Fruit fly (Drosophila melanogaster) S2 (cell line): ENCODE results near the gene mtSSB.
"Not testable (repeated sequence)": the region's sequence is repeated elsewhere in the genome, so short reads cannot be mapped to it uniquely, and the experiment has no call there.

Experiments
- CG8478 ChIP-seq: fragments of >200 bp; optimal IDR thresholded peaks from 2 replicates; lab custom pipeline; 2018
- CTCF ChIP-seq, 2 experiments: fragments of >200 bp; optimal IDR thresholded peaks; 2 replicates each; lab custom pipeline; 2018

Gene mtSSB

dm6 chr3R:16208106-16208780 is 3.2 kb upstream of the mtSSB start:
- TF ChIP-seq CTCF (optimal IDR thresholded peaks at IDR 0.05; lab: Kevin White, UChicago) (no peak), CG8478 (lab: Kevin White, UChicago) (no peak)

dm6 chr3R:16207074-16207609 is 2.1 kb upstream of the mtSSB start:
- TF ChIP-seq CG8478 (lab: Kevin White, UChicago) (no peak), CTCF (optimal IDR thresholded peaks at IDR 0.05; lab: Kevin White, UChicago) (peak; percentile 26 to 33)

dm6 chr3R:16206162-16206561 is 1.1 kb upstream of the mtSSB start:
- TF ChIP-seq CG8478 (lab: Kevin White, UChicago) = no peak
- peak in 1 of 2 experiments; percentile 36 for TF ChIP-seq CTCF (optimal IDR thresholded peaks at IDR 0.05; lab: Kevin White, UChicago)

dm6 chr3R:16203025-16203421 is 2.0 kb downstream of the mtSSB start, which contains the start of the genes CG6126 and CG31287:
Gene CG6126, minus strand, starts transcription at chr3R:16203083.
Gene CG31287, plus strand, starts transcription at chr3R:16203371.
- no peak for TF ChIP-seq CTCF (optimal IDR thresholded peaks at IDR 0.05; lab: Kevin White, UChicago)
- no peak for TF ChIP-seq CG8478 (lab: Kevin White, UChicago)

- TF ChIP-seq CTCF (optimal IDR thresholded peaks at IDR 0.05; lab: Kevin White, UChicago) = no peak
Observed at dm6 chr3R:16202335-16203024, 2.6 kb downstream of the mtSSB start.

dm6 chr3R:16200497-16201019 is 4.5 kb downstream of the mtSSB start:
- TF ChIP-seq CTCF (optimal IDR thresholded peaks at IDR 0.05; lab: Kevin White, UChicago) (no peak), CG8478 (lab: Kevin White, UChicago) (no peak)

- TF ChIP-seq CG8478 (lab: Kevin White, UChicago) (no peak), CTCF (optimal IDR thresholded peaks at IDR 0.05; lab: Kevin White, UChicago) (no peak)
Observed at dm6 chr3R:16190782-16191181, 14.3 kb downstream of the mtSSB start.

- TF ChIP-seq CG8478 (lab: Kevin White, UChicago) (no peak), CTCF (optimal IDR thresholded peaks at IDR 0.05; lab: Kevin White, UChicago) (no peak)
Observed at dm6 chr3R:16190183-16190763, 14.8 kb downstream of the mtSSB start.

- TF ChIP-seq CG8478 (lab: Kevin White, UChicago); CTCF (optimal IDR thresholded peaks at IDR 0.05; lab: Kevin White, UChicago): not testable (repeated sequence)
Observed at dm6 chr3R:16189464-16189863, 15.6 kb downstream of the mtSSB start, which contains the start of gene Bin1. Gene Bin1, minus strand, starts transcription at chr3R:16189564.

dm6 chr3R:16187737-16188136 is 17.3 kb downstream of the mtSSB start:
- TF ChIP-seq CG8478 (lab: Kevin White, UChicago) = no peak
- no peak for TF ChIP-seq CTCF (optimal IDR thresholded peaks at IDR 0.05; lab: Kevin White, UChicago)

dm6 chr3R:16186791-16187681 is 18.0 kb downstream of the mtSSB start, which contains the start of gene sra:
Gene sra, plus strand, starts transcription at chr3R:16186999.
- peak; percentile 8 to 42 for TF ChIP-seq CTCF (optimal IDR thresholded peaks at IDR 0.05; lab: Kevin White, UChicago)
- TF ChIP-seq CG8478 (lab: Kevin White, UChicago) = no peak

dm6 chr3R:16182269-16182875 is 22.7 kb downstream of the mtSSB start:
- TF ChIP-seq CG8478 (lab: Kevin White, UChicago) = no peak
- no peak for TF ChIP-seq CTCF (optimal IDR thresholded peaks at IDR 0.05; lab: Kevin White, UChicago)

- TF ChIP-seq CG8478 (lab: Kevin White, UChicago) (no peak), CTCF (optimal IDR thresholded peaks at IDR 0.05; lab: Kevin White, UChicago) (peak in 1 of 2 experiments; percentile 5)
Observed at dm6 chr3R:16180476-16181070, 24.5 kb downstream of the mtSSB start, which contains the start of gene CG8927. Gene CG8927, plus strand, starts transcription at chr3R:16181020.
